Worm (Caenorhabditis elegans) whole organism, L3 larva: Measurements from ENCODE around the gene frpr-8.

Experiments
- R02D3.7 ChIP-seq: fragments of 150-350 bp; optimal IDR thresholded peaks from 2 replicates; lab custom pipeline; 2014; ENCODE audit warnings: missing biosample characterization, missing genetic modification characterization
- ZK546.5 ChIP-seq: sonication (generic microtip); optimal IDR thresholded peaks from 2 replicates; lab custom pipeline; 2017; ENCODE audit warnings: missing biosample characterization, missing genetic modification characterization
- aly-2 ChIP-seq: fragments of 150-350 bp; optimal IDR thresholded peaks from 2 replicates; lab custom pipeline; 2014; ENCODE audit warnings: missing biosample characterization, missing genetic modification characterization
- ama-1 ChIP-seq: fragments of 150-350 bp; optimal IDR thresholded peaks from 2 replicates; lab custom pipeline; 2018
- ceh-16 ChIP-seq: sonication (generic microtip); optimal IDR thresholded peaks from 2 replicates; lab custom pipeline; 2017; ENCODE audit warnings: missing biosample characterization, missing genetic modification characterization
- ceh-82 ChIP-seq: fragments of 150-350 bp; optimal IDR thresholded peaks from 2 replicates; lab custom pipeline; 2014; ENCODE audit warnings: missing biosample characterization, missing genetic modification characterization
- egl-27 ChIP-seq: sonication (generic microtip); optimal IDR thresholded peaks from 4 replicates; lab custom pipeline; 2017; ENCODE audit warnings: missing biosample characterization, missing genetic modification reagents, missing genetic modification characterization
- egl-5 ChIP-seq: fragments of 150-350 bp; optimal IDR thresholded peaks from 2 replicates; lab custom pipeline; 2017; ENCODE audit warnings: missing biosample characterization, missing genetic modification reagents, missing genetic modification characterization, inconsistent platforms
- elt-1 ChIP-seq: fragments of 150-350 bp; optimal IDR thresholded peaks from 2 replicates; lab custom pipeline; 2014; ENCODE audit warnings: missing biosample characterization, missing genetic modification characterization
- elt-2 ChIP-seq: sonication (generic microtip); optimal IDR thresholded peaks from 2 replicates; lab custom pipeline; 2016; ENCODE audit warnings: missing genetic modification reagents, mild to moderate bottlenecking, missing genetic modification characterization, missing compliant biosample characterization
- elt-3 ChIP-seq, 3 experiments: fragments of 150-350 bp in 1 of 3; sonication (generic microtip) in 2 of 3; optimal IDR thresholded peaks; 2 replicates in 2 of 3; 4 replicates in 1 of 3; lab custom pipeline; 2014 to 2017; ENCODE audit warnings: missing biosample characterization in 3 of 3, missing genetic modification characterization in 3 of 3
- eor-1 ChIP-seq, 2 experiments: fragments of 150-350 bp; optimal IDR thresholded peaks; 2 replicates each; lab custom pipeline; 2014 to 2018; ENCODE audit warnings: missing biosample characterization in 2 of 2, missing genetic modification characterization in 2 of 2
- fkh-10 ChIP-seq: sonication (generic microtip); optimal IDR thresholded peaks from 2 replicates; lab custom pipeline; 2017; ENCODE audit warnings: missing biosample characterization, missing genetic modification reagents, missing genetic modification characterization
- fos-1 ChIP-seq: fragments of 150-350 bp; optimal IDR thresholded peaks from 2 replicates; lab custom pipeline; 2014; ENCODE audit warnings: missing biosample characterization, missing genetic modification characterization
- hmg-11 ChIP-seq: sonication (generic microtip); optimal IDR thresholded peaks from 2 replicates; lab custom pipeline; 2016; ENCODE audit warnings: missing genetic modification characterization, missing compliant biosample characterization
- jun-1 ChIP-seq: fragments of 150-350 bp; optimal IDR thresholded peaks from 2 replicates; lab custom pipeline; 2014; ENCODE audit warnings: missing biosample characterization, missing genetic modification reagents, missing genetic modification characterization
- lin-15B ChIP-seq: fragments of 150-350 bp; optimal IDR thresholded peaks from 2 replicates; lab custom pipeline; 2014; ENCODE audit warnings: missing biosample characterization, missing genetic modification characterization
- lin-39 ChIP-seq: fragments of 150-350 bp; optimal IDR thresholded peaks from 2 replicates; lab custom pipeline; 2018; ENCODE audit warnings: missing biosample characterization, missing genetic modification reagents, missing genetic modification characterization
- mdl-1 ChIP-seq: fragments of 150-350 bp; optimal IDR thresholded peaks from 2 replicates; lab custom pipeline; 2014; ENCODE audit warnings: missing biosample characterization, missing genetic modification characterization
- mml-1 ChIP-seq: fragments of 150-350 bp; sonication (generic microtip); optimal IDR thresholded peaks from 3 replicates; lab custom pipeline; 2014; ENCODE audit warnings: missing biosample characterization, missing genetic modification characterization
- nfya-1 ChIP-seq: sonication (generic microtip); optimal IDR thresholded peaks from 2 replicates; lab custom pipeline; 2017; ENCODE audit warnings: missing genetic modification characterization, mild to moderate bottlenecking, missing compliant biosample characterization, antibody characterized with exemption, moderate library complexity; ENCODE audit not compliant: insufficient read depth
- nhr-11 ChIP-seq: fragments of 150-350 bp; optimal IDR thresholded peaks from 2 replicates; lab custom pipeline; 2014; ENCODE audit warnings: missing biosample characterization, missing genetic modification characterization
- nhr-12 ChIP-seq: fragments of 150-350 bp; optimal IDR thresholded peaks from 2 replicates; lab custom pipeline; 2014; ENCODE audit warnings: missing biosample characterization, missing genetic modification characterization
- nhr-23 ChIP-seq: fragments of 150-350 bp; optimal IDR thresholded peaks from 2 replicates; lab custom pipeline; 2014; ENCODE audit warnings: missing biosample characterization, missing genetic modification reagents, missing genetic modification characterization
- nhr-237 ChIP-seq: fragments of 150-350 bp; optimal IDR thresholded peaks from 2 replicates; lab custom pipeline; 2014; ENCODE audit warnings: missing biosample characterization, missing genetic modification characterization
- nhr-25 ChIP-seq: sonication (generic microtip); optimal IDR thresholded peaks from 2 replicates; lab custom pipeline; 2017; ENCODE audit warnings: missing biosample characterization, missing genetic modification characterization
- nhr-43 ChIP-seq: sonication (generic microtip); optimal IDR thresholded peaks from 2 replicates; lab custom pipeline; 2016; ENCODE audit warnings: mild to moderate bottlenecking, missing genetic modification characterization, missing compliant biosample characterization; ENCODE audit not compliant: poor library complexity, severe bottlenecking
- nhr-77 ChIP-seq: fragments of 150-350 bp; optimal IDR thresholded peaks from 2 replicates; lab custom pipeline; 2014; ENCODE audit warnings: missing biosample characterization, missing genetic modification characterization
- pha-4 ChIP-seq: fragments of 150-350 bp; optimal IDR thresholded peaks from 2 replicates; lab custom pipeline; 2014; ENCODE audit warnings: missing biosample characterization, missing genetic modification reagents, missing genetic modification characterization
- pqm-1 ChIP-seq: fragments of 150-350 bp; optimal IDR thresholded peaks from 2 replicates; lab custom pipeline; 2017; ENCODE audit warnings: missing biosample characterization, missing genetic modification characterization, inconsistent platforms
- sea-2 ChIP-seq: fragments of 150-350 bp; sonication (generic microtip); optimal IDR thresholded peaks from 4 replicates; lab custom pipeline; 2014; ENCODE audit warnings: missing biosample characterization, missing genetic modification reagents, missing genetic modification characterization
- skn-1 ChIP-seq: fragments of 150-350 bp; optimal IDR thresholded peaks from 2 replicates; lab custom pipeline; 2014; ENCODE audit warnings: missing biosample characterization, missing genetic modification characterization
- snpc-4 ChIP-seq: fragments of 150-350 bp; optimal IDR thresholded peaks from 2 replicates; lab custom pipeline; 2014; ENCODE audit warnings: missing biosample characterization, missing genetic modification characterization
- tbx-2 ChIP-seq: sonication (generic microtip); optimal IDR thresholded peaks from 2 replicates; lab custom pipeline; 2016; ENCODE audit warnings: mild to moderate bottlenecking, missing genetic modification characterization, missing compliant biosample characterization
- unc-62 ChIP-seq: fragments of 150-350 bp; sonication (generic microtip); optimal IDR thresholded peaks from 4 replicates; lab custom pipeline; 2014; ENCODE audit warnings: missing biosample characterization, missing genetic modification reagents, missing genetic modification characterization
- zag-1 ChIP-seq: fragments of 150-350 bp; optimal IDR thresholded peaks from 2 replicates; lab custom pipeline; 2014; ENCODE audit warnings: missing biosample characterization, missing genetic modification characterization
- ztf-11 ChIP-seq: fragments of 150-350 bp; optimal IDR thresholded peaks from 2 replicates; lab custom pipeline; 2014; ENCODE audit warnings: missing biosample characterization, missing genetic modification characterization
- ztf-4 ChIP-seq: fragments of 150-350 bp; optimal IDR thresholded peaks from 2 replicates; lab custom pipeline; 2014; ENCODE audit warnings: missing biosample characterization, missing genetic modification characterization

The frpr-8 gene

DNA sequence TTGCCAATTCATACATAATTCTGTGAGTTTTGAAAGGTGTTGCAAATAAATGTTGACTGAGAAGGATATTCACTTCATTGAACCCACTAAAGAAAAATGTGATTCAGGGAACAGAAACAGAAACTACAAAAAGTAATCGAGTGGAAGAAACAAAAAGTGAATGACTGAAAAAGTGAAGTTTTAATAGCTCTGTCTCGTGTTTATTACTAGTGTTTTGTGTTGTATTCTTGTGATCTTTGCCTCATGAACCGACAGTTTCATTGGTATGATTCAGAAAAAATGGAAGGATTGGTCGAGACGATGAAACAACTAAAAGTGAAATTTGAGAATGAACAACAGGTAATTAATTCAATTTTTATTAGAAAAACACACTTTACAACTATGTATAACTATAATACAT lies 19.7 kb upstream of the frpr-8 start:
- peak; percentile 7 for TF ChIP-seq elt-2
- TF ChIP-seq nhr-12 (tag; lab: Kevin White, UChicago) = no peak
- TF ChIP-seq pqm-1 (tag; lab: Kevin White, UChicago) = peak; percentile 39

DNA sequence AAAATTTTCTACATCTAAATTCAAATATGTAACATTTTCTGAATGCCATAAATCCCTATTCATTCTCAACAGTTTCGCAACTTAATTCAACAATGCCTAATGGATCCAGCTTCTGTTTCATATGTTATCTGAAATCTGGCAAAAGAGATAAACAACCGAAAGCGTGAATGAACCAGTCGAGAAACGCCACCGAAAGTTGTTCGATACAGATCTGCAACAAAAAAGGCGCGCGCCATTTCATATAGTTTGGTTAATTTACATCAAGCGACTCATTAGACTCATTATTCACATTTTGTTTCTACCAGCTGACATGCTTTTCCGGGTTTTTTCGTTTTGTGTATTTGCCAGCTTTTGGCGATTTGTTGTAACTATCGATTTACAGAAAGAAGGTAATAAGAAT lies 16.0 kb upstream of the frpr-8 start, which contains the start of gene K09E2.1:
Gene K09E2.1, plus strand, starts transcription at position 301 of the 400 bp plus-strand sequence.
- TF ChIP-seq ama-1 (lab: Kevin White, UChicago) (no peak), sea-2 (no peak), ceh-82 (tag; lab: Kevin White, UChicago) (no peak), tbx-2 (tag; lab: Kevin White, UChicago) (no peak), ztf-11 (tag; lab: Kevin White, UChicago) (no peak), elt-1 (tag; lab: Kevin White, UChicago) (no peak), zag-1 (tag; lab: Kevin White, UChicago) (no peak), nhr-11 (tag; lab: Kevin White, UChicago) (no peak), lin-39 (tag; lab: Kevin White, UChicago) (no peak), fkh-10 (GFP tag; lab: Kevin White, UChicago) (no peak), mml-1 (tag; lab: Kevin White, UChicago) (no peak), ZK546.5 (no peak), nhr-23 (tag; lab: Kevin White, UChicago) (no peak), nhr-12 (tag; lab: Kevin White, UChicago) (no peak), lin-15B (tag; lab: Kevin White, UChicago) (no peak), nfya-1 (tag; lab: Kevin White, UChicago) (no peak), ceh-16 (tag; lab: Kevin White, UChicago) (no peak)

DNA sequence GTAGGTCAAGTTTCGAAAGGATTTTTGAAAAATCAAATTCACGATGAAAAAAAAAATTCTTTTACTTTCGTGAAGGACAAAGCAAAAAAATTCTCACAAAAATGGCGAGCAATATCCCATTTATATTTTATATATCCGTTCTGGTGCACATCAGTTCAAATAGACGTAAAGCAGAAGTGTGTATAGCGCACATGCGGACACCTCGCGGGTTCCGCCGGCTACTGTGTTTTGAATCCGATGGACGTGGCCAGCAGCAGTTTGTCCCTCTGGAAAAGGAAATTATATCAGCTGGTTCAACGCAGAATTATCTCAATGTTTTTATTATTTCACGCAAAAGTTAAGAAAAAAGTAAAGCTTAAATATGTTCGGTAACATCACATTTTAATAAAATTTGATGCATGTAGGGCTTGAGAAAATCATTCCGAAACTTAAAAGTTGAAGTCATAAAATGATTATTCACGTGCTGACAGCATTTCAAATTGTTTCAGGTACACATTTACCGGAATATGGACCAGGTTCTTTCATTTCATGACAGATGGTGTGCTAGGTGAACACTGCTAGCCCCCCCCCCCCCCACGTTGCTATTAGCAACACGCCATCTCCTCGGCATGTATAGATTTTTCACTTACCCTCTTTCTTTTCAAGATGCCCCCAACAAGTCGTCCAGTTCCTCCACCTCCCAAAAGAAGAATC lies 6.2 kb downstream of the frpr-8 start, which contains the start of gene jbts-14:
Gene jbts-14, plus strand, starts transcription at position 643 of the 693 bp plus-strand sequence.
- TF ChIP-seq eor-1 (tag; optimal IDR thresholded peaks at IDR 0.05; lab: Kevin White, UChicago) = no peak
- no peak for TF ChIP-seq nhr-23 (tag; lab: Kevin White, UChicago)
- TF ChIP-seq snpc-4 = peak; percentile 30

DNA sequence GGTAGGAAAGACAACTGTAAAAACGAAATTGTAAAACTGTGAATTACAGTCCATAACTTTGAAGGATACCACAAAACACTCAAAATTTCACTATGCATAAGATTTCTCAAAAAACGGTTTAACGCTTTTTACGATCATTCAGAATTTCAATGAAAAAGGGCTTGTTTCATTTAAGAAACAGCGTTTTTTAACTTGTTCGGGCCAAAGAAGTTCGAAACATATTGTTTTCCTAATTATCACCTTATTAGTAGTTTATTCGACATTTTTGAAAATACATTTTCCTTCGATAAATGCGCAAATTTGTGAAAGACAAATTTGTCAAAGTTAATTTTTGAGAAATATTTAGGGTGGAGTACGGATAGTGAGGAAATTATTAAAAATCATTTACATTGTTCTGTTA lies 7.2 kb downstream of the frpr-8 start:
- TF ChIP-seq snpc-4 (no peak), nhr-43 (tag; lab: Kevin White, UChicago) (no peak), ztf-4 (no peak), egl-5 (no peak), mml-1 (tag; lab: Kevin White, UChicago) (no peak), R02D3.7 (no peak), ama-1 (lab: Kevin White, UChicago) (no peak), nhr-77 (no peak), nhr-25 (tag; lab: Kevin White, UChicago) (no peak), ceh-16 (tag; lab: Kevin White, UChicago) (no peak), nhr-237 (tag; lab: Kevin White, UChicago) (no peak), elt-2 (no peak), jun-1 (tag; lab: Kevin White, UChicago) (no peak), pha-4 (tag; lab: Kevin White, UChicago) (no peak), fos-1 (no peak), ceh-82 (tag; lab: Kevin White, UChicago) (no peak), hmg-11 (no peak)

DNA sequence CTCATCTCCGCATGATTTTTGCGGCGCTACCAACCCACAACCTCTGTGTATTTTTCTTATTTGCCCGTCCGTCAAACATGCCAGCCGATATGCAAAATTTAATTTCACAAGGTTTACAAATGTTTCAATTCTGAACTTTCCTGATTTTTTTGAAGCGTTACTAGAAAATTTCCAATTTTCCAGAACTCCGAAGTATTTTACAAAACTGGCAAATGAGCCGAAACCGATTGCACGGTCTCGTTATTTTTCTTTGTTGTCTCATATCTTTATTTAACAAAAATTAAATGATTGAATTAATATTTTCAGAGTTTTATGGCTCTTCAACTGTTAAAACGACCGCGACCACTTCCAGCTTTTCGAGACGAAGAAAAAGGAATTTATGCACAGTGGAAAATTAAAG lies 10.4 kb downstream of the frpr-8 start, which contains the start of gene F53A9.3:
Gene F53A9.3, plus strand, starts transcription at position 301 of the 400 bp plus-strand sequence.
- TF ChIP-seq nhr-237 (tag; lab: Kevin White, UChicago) = no peak
- TF ChIP-seq nhr-25 (tag; lab: Kevin White, UChicago) = no peak
- TF ChIP-seq lin-15B (tag; lab: Kevin White, UChicago) = no peak
- no peak for TF ChIP-seq unc-62 (GFP tag; lab: Kevin White, UChicago)
- no peak for TF ChIP-seq elt-3 (tag; optimal IDR thresholded peaks at IDR 0.05; lab: Kevin White, UChicago)
- TF ChIP-seq hmg-11 = no peak
- TF ChIP-seq nfya-1 (tag; lab: Kevin White, UChicago) = no peak
- TF ChIP-seq tbx-2 (tag; lab: Kevin White, UChicago) = no peak
- no peak for TF ChIP-seq ama-1 (lab: Kevin White, UChicago)
- no peak for TF ChIP-seq aly-2 (tag; lab: Kevin White, UChicago)
- no peak for TF ChIP-seq skn-1 (tag; lab: Kevin White, UChicago)
- TF ChIP-seq mdl-1 (tag; lab: Kevin White, UChicago) = no peak
- TF ChIP-seq egl-5 = no peak
- TF ChIP-seq nhr-11 (tag; lab: Kevin White, UChicago) = no peak
- TF ChIP-seq snpc-4 = no peak
- no peak for TF ChIP-seq egl-27
- TF ChIP-seq jun-1 (tag; lab: Kevin White, UChicago) = no peak
